Fruit fly (Drosophila melanogaster) whole organism: ENCODE measurements around the gene Gr93d.

Source experiments
- CG8478 ChIP-seq: fragments of >200 bp; optimal IDR thresholded peaks from 2 replicates; lab custom pipeline; 2018; ENCODE audit warnings: inconsistent platforms
- EcR ChIP-seq, 2 experiments: fragments of >200 bp; optimal IDR thresholded peaks; 2 replicates each; lab custom pipeline; 2017; ENCODE audit warnings: missing biosample characterization in 2 of 2, missing genetic modification characterization in 2 of 2, missing genetic modification reagents in 2 of 2
- pan ChIP-seq: fragments of >200 bp; optimal IDR thresholded peaks from 2 replicates; lab custom pipeline; 2017

- TF ChIP-seq pan (lab: Kevin White, UChicago) (no peak), EcR (GFP tag; optimal IDR thresholded peaks at IDR 0.05; lab: Kevin White, UChicago) (peak in 1 of 2 experiments; percentile 51), CG8478 (lab: Kevin White, UChicago) (no peak)
Observed at dm6 chr3R:21890739-21891138, 44.3 kb upstream of the Gr93d start.
